Worm (Caenorhabditis elegans) whole organism, young adult: Measurements from ENCODE around the gene F47B10.6.

Experiments used
- B0261.1 ChIP-seq: sonication (generic microtip); optimal IDR thresholded peaks from 2 replicates; lab custom pipeline; 2016; ENCODE audit warnings: mild to moderate bottlenecking, missing genetic modification characterization, moderate library complexity, missing compliant biosample characterization
- B0336.3 ChIP-seq: fragments of 200-800 bp; sonication (Bioruptor generic); IDR thresholded peaks from 2 replicates; pipeline ENCODE4 v1.3.6; 2022; ENCODE audit warnings: missing genetic modification characterization, missing compliant biosample characterization
- F22D6.2 ChIP-seq: sonication (generic microtip); optimal IDR thresholded peaks from 2 replicates; lab custom pipeline; 2016; ENCODE audit warnings: mild to moderate bottlenecking, missing genetic modification characterization, missing compliant biosample characterization
- F33H1.4 ChIP-seq: fragments of 200-800 bp; sonication (Bioruptor generic); IDR thresholded peaks from 2 replicates; pipeline ENCODE4 v1.3.6; 2022; ENCODE audit warnings: missing genetic modification reagents, missing genetic modification characterization, missing compliant biosample characterization
- F39B2.1 ChIP-seq: fragments of 200-800 bp; sonication (Bioruptor generic); IDR thresholded peaks from 2 replicates; pipeline ENCODE4 v1.3.6; 2022; ENCODE audit warnings: missing genetic modification reagents, missing genetic modification characterization, missing compliant biosample characterization
- F55B11.4 ChIP-seq: sonication (generic microtip); optimal IDR thresholded peaks from 2 replicates; lab custom pipeline; 2016; ENCODE audit warnings: missing compliant biosample characterization, missing genetic modification characterization, borderline replicate concordance; ENCODE audit not compliant: insufficient read depth
- F57A8.1 ChIP-seq: fragments of 200-800 bp; sonication (Bioruptor generic); optimal IDR thresholded peaks from 2 replicates; lab custom pipeline; 2018; ENCODE audit warnings: mild to moderate bottlenecking, missing genetic modification characterization, moderate library complexity, missing compliant biosample characterization
- K11D2.4 ChIP-seq: fragments of 200-800 bp; sonication (Bioruptor generic); IDR thresholded peaks from 2 replicates; pipeline ENCODE4 v1.3.6; 2022; ENCODE audit warnings: missing genetic modification reagents, missing genetic modification characterization, missing compliant biosample characterization
- Y53G8AR.9 ChIP-seq: fragments of 200-800 bp; sonication (Bioruptor generic); conservative IDR thresholded peaks from 2 replicates; pipeline ENCODE4 v1.3.6; 2022; ENCODE audit warnings: missing genetic modification reagents, missing genetic modification characterization, missing compliant biosample characterization
- ama-1 ChIP-seq, 3 experiments: fragments of 150-350 bp in 1 of 3; sonication (generic microtip) in 2 of 3; optimal IDR thresholded peaks; 2 replicates each; lab custom pipeline; 2014 to 2018; ENCODE audit warnings: missing biosample characterization in 2 of 3, missing genetic modification characterization in 2 of 3, missing genetic modification reagents in 2 of 3
- attf-3 ChIP-seq: fragments of 200-800 bp; sonication (Bioruptor generic); conservative IDR thresholded peaks from 2 replicates; pipeline ENCODE4 v1.3.6; 2022; ENCODE audit warnings: missing genetic modification reagents, missing genetic modification characterization, missing compliant biosample characterization
- bed-1 ChIP-seq: fragments of 200-800 bp; sonication (Bioruptor generic); IDR thresholded peaks from 2 replicates; pipeline ENCODE4 v1.3.6; 2022; ENCODE audit warnings: missing genetic modification reagents, missing genetic modification characterization, missing compliant biosample characterization
- bed-2 ChIP-seq: fragments of 200-800 bp; sonication (Bioruptor generic); IDR thresholded peaks from 2 replicates; pipeline ENCODE4 v1.3.6; 2022; ENCODE audit warnings: missing genetic modification reagents, missing genetic modification characterization, missing compliant biosample characterization
- ccch-3 ChIP-seq: fragments of 200-800 bp; sonication (Bioruptor generic); optimal IDR thresholded peaks from 2 replicates; lab custom pipeline; 2018; ENCODE audit warnings: mild to moderate bottlenecking, missing genetic modification characterization, missing compliant biosample characterization
- ceh-91 ChIP-seq: fragments of 200-800 bp; sonication (Bioruptor generic); IDR thresholded peaks from 2 replicates; pipeline ENCODE4 v1.3.6; 2022; ENCODE audit warnings: missing genetic modification reagents, missing genetic modification characterization, missing compliant biosample characterization
- dox-1 ChIP-seq: fragments of 200-800 bp; sonication (Bioruptor generic); IDR thresholded peaks from 2 replicates; pipeline ENCODE4 v1.3.6; 2022; ENCODE audit warnings: missing genetic modification reagents, missing genetic modification characterization, missing compliant biosample characterization
- dpff-1 ChIP-seq: sonication (generic microtip); optimal IDR thresholded peaks from 2 replicates; lab custom pipeline; 2017; ENCODE audit warnings: mild to moderate bottlenecking, missing genetic modification characterization, missing compliant biosample characterization
- efl-1 ChIP-seq: fragments of 150-350 bp; optimal IDR thresholded peaks from 2 replicates; lab custom pipeline; 2014; ENCODE audit warnings: missing biosample characterization, missing genetic modification reagents, missing genetic modification characterization
- egrh-3 ChIP-seq: fragments of 200-800 bp; sonication (Bioruptor generic); IDR thresholded peaks from 2 replicates; pipeline ENCODE4 v1.3.6; 2022; ENCODE audit warnings: missing genetic modification reagents, missing genetic modification characterization, missing compliant biosample characterization
- ets-4 ChIP-seq: fragments of 200-800 bp; sonication (Bioruptor generic); optimal IDR thresholded peaks from 2 replicates; lab custom pipeline; 2018; ENCODE audit warnings: mild to moderate bottlenecking, missing genetic modification characterization, missing compliant biosample characterization
- gei-17 ChIP-seq: fragments of 200-800 bp; sonication (Bioruptor generic); optimal IDR thresholded peaks from 2 replicates; lab custom pipeline; 2018; ENCODE audit warnings: mild to moderate bottlenecking, missing genetic modification characterization, missing compliant biosample characterization
- hrde-1 ChIP-seq: sonication (generic microtip); optimal IDR thresholded peaks from 2 replicates; lab custom pipeline; 2016; ENCODE audit warnings: missing genetic modification characterization, mild to moderate bottlenecking, missing compliant biosample characterization, moderate library complexity, missing genotype, missing genetic modification reagents, borderline replicate concordance
- lin-26 ChIP-seq: fragments of 200-800 bp; sonication (Bioruptor generic); IDR thresholded peaks from 2 replicates; pipeline ENCODE4 v1.3.6; 2022; ENCODE audit warnings: missing genetic modification reagents, missing genetic modification characterization, missing compliant biosample characterization
- lin-35 ChIP-seq, 3 experiments: fragments of 150-350 bp in 2 of 3; sonication (generic microtip) in 1 of 3; optimal IDR thresholded peaks; 2 replicates each; lab custom pipeline; 2014 to 2018; ENCODE audit warnings: missing biosample characterization in 3 of 3, missing genetic modification characterization in 3 of 3, missing genetic modification reagents in 3 of 3
- lin-40 ChIP-seq: sonication (generic microtip); optimal IDR thresholded peaks from 2 replicates; lab custom pipeline; 2016; ENCODE audit warnings: missing genetic modification characterization, mild to moderate bottlenecking, missing compliant biosample characterization, missing genotype, missing genetic modification reagents
- lin-54 ChIP-seq: fragments of 200-800 bp; sonication (Bioruptor generic); optimal IDR thresholded peaks from 2 replicates; lab custom pipeline; 2018; ENCODE audit warnings: mild to moderate bottlenecking, missing genetic modification characterization, missing compliant biosample characterization
- lsl-1 ChIP-seq: fragments of 200-800 bp; sonication (Bioruptor generic); optimal IDR thresholded peaks from 2 replicates; lab custom pipeline; 2018; ENCODE audit warnings: mild to moderate bottlenecking, missing genetic modification characterization, moderate library complexity, missing compliant biosample characterization
- lsy-27 ChIP-seq: sonication (generic microtip); optimal IDR thresholded peaks from 2 replicates; lab custom pipeline; 2017; ENCODE audit warnings: missing genetic modification characterization, mild to moderate bottlenecking, missing compliant biosample characterization, antibody characterized with exemption, missing genotype, borderline replicate concordance; ENCODE audit not compliant: insufficient read depth
- nhr-179 ChIP-seq: sonication (generic microtip); optimal IDR thresholded peaks from 2 replicates; lab custom pipeline; 2016; ENCODE audit warnings: mild to moderate bottlenecking, missing genetic modification characterization, missing compliant biosample characterization
- nhr-90 ChIP-seq: sonication (generic microtip); optimal IDR thresholded peaks from 2 replicates; lab custom pipeline; 2016; ENCODE audit warnings: missing genotype, mild to moderate bottlenecking, missing genetic modification characterization, missing compliant biosample characterization
- rec-8 ChIP-seq, 2 experiments: sonication (generic microtip); optimal IDR thresholded peaks; 2 replicates each; lab custom pipeline; 2016; ENCODE audit warnings: mild to moderate bottlenecking in 2 of 2, missing genetic modification characterization in 2 of 2, missing genetic modification reagents in 2 of 2, missing genotype in 2 of 2, missing biosample characterization in 1 of 2, missing compliant biosample characterization in 1 of 2, moderate library complexity in 1 of 2
- sdz-38 ChIP-seq: sonication (generic microtip); optimal IDR thresholded peaks from 2 replicates; lab custom pipeline; 2016; ENCODE audit warnings: missing genotype, missing genetic modification characterization, missing compliant biosample characterization
- somi-1 ChIP-seq: fragments of 200-800 bp; sonication (Bioruptor generic); optimal IDR thresholded peaks from 2 replicates; lab custom pipeline; 2018; ENCODE audit warnings: mild to moderate bottlenecking, missing genetic modification characterization, missing compliant biosample characterization
- tbp1 ChIP-seq: fragments of 200-800 bp; sonication (Bioruptor generic); optimal IDR thresholded peaks from 2 replicates; lab custom pipeline; 2018; ENCODE audit warnings: mild to moderate bottlenecking, missing genetic modification characterization, missing compliant biosample characterization
- tbx-9 ChIP-seq: sonication (generic microtip); optimal IDR thresholded peaks from 2 replicates; lab custom pipeline; 2016; ENCODE audit warnings: borderline replicate concordance, missing genetic modification characterization, inconsistent platforms, missing compliant biosample characterization
- xnd-1 ChIP-seq: sonication (generic microtip); optimal IDR thresholded peaks from 2 replicates; lab custom pipeline; 2016; ENCODE audit warnings: missing genotype, missing genetic modification reagents, missing genetic modification characterization, missing compliant biosample characterization
- ztf-6 ChIP-seq: fragments of 200-800 bp; sonication (Bioruptor generic); IDR thresholded peaks from 2 replicates; pipeline ENCODE4 v1.3.6; 2022; ENCODE audit warnings: missing genetic modification reagents, missing genetic modification characterization, missing compliant biosample characterization

F47B10.6 gene

DNA sequence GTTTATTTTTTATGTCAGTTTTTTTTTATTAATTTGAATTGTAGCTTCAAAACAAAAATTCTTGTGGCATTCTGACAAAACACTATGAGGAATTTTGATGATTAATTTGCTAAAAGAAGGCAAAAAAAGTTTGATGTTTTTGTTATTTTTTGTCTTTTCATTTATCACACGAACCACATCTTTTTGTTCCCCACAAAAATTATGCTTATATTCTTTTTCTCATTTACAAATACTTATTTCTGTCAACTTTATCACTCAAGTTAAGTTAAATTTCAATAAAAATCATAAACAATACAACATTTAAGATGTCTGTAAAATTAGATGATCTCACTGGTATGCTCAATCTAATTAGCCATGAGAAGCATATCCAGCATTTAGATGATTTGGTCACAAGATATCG is at the start of gene F47B10.6:
TSS of gene F47B10.6 (plus strand) at position 301 of the 400 bp plus-strand sequence.
- TF ChIP-seq lsl-1 (GFP tag; lab: Kevin White, UChicago) (no peak), F57A8.1 (GFP tag; lab: Kevin White, UChicago) (no peak), bed-2 (no peak), Y53G8AR.9 (GFP tag; lab: Robert Waterston, UW) (no peak), F33H1.4 (no peak), attf-3 (GFP tag; lab: Robert Waterston, UW) (no peak), rec-8 (tag; optimal IDR thresholded peaks at IDR 0.05; lab: Kevin White, UChicago) (no peak), B0336.3 (GFP tag; lab: Robert Waterston, UW) (no peak), B0261.1 (no peak), F22D6.2 (tag; lab: Kevin White, UChicago) (no peak), F55B11.4 (tag; lab: Kevin White, UChicago) (no peak), dox-1 (GFP tag; lab: Robert Waterston, UW) (no peak), lin-40 (tag; lab: Kevin White, UChicago) (no peak), sdz-38 (tag; lab: Kevin White, UChicago) (no peak)

ce11 chrX:10838550-10838949 is 49.8 kb upstream of the F47B10.6 start, which contains the start of gene plc-1:
Gene plc-1 (minus strand): TSS chrX:10838650.
- no peak for TF ChIP-seq efl-1 (GFP tag; lab: Kevin White, UChicago)
- no peak for TF ChIP-seq lin-54 (GFP tag; lab: Kevin White, UChicago)
- TF ChIP-seq gei-17 (GFP tag; lab: Kevin White, UChicago) = no peak
- no peak for TF ChIP-seq xnd-1 (tag; lab: Kevin White, UChicago)
- TF ChIP-seq lsy-27 = no peak
- no peak for TF ChIP-seq K11D2.4 (GFP tag; lab: Robert Waterston, UW)
- TF ChIP-seq ceh-91 (GFP tag; lab: Robert Waterston, UW) = no peak
- TF ChIP-seq Y53G8AR.9 (GFP tag; lab: Robert Waterston, UW) = no peak
- no peak for TF ChIP-seq lin-35 (GFP tag; optimal IDR thresholded peaks at IDR 0.05; lab: Kevin White, UChicago)
- TF ChIP-seq F33H1.4 = no peak
- TF ChIP-seq nhr-179 (tag; lab: Kevin White, UChicago) = no peak
- no peak for TF ChIP-seq ccch-3
- no peak for TF ChIP-seq bed-1

DNA sequence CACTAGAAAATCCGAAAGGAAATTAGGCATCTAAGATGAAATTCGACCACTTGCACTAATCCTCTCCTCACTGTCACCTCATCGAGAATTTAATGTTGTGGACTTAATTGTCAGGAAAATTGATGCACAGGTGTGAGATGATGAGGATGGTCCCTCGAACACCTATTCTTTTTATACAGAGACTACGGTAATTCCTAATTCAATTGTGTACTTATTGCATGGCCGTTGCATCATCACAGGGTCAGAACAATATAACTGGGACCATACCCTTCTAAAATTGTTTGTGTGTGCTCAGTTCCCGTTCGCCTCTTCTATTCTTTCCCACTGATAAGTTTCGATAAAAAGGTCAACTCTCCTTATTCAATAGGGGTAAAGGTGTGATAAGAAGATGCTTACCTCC is 44.2 kb upstream of the F47B10.6 start:
- TF ChIP-seq ama-1 (optimal IDR thresholded peaks at IDR 0.05; lab: Kevin White, UChicago) (no peak), ama-1 (GFP tag; optimal IDR thresholded peaks at IDR 0.05; lab: Kevin White, UChicago) (no peak)
- TF ChIP-seq, all 124 proteins: peak for 0

DNA sequence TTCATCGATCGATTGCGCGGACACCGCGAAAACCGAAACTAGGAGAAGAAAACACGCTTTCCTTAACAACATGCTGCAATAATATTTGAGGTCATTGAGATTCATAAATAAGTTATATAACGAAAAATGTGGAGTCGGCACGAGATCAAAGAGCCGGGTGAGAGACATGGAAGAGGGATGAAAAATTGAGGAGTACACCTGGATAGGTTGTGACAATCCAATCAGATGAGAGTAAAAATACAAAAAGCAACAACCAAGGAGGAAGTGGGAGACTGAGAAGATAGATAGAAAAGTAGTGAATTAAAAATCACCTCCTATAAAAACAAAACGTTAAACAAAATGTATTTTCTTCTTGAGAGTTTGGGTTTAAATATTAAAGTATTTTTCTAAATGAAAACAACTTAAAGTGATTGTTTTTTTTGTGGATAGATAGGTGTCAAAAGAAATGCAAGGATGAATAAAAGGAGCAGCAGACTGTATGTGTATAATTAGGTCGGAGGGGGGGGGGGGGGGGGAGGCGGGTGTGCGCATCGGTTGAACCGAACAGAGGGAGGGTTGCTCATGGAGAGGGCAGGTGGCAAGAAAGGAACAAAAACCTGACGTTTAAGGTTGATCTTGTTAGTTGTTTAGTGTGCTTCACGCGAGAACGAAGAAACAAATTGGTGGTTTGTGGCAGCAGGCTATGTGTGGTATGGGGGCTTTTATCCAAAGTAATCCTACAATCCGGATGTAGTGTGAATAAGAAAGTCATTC is 43.5 kb upstream of the F47B10.6 start, which contains the start of gene C05A9.2:
TSS of gene C05A9.2 (minus strand) at position 73 of the 753 bp plus-strand sequence.
- TF ChIP-seq egrh-3 (0 out of 2 replicates have a peak, but pooled peaks have one; percentile 73), Y53G8AR.9 (GFP tag; lab: Robert Waterston, UW) (0 out of 2 replicates have a peak, but pooled peaks have one; percentile 12), dpff-1 (tag; lab: Kevin White, UChicago) (no peak)

- TF ChIP-seq bed-2 (no peak), tbx-9 (tag; lab: Kevin White, UChicago) (no peak), somi-1 (GFP tag; lab: Kevin White, UChicago) (no peak), ztf-6 (no peak), B0336.3 (GFP tag; lab: Robert Waterston, UW) (no peak), ets-4 (GFP tag; lab: Kevin White, UChicago) (no peak), lin-35 (GFP tag; optimal IDR thresholded peaks at IDR 0.05; lab: Kevin White, UChicago) (no peak), hrde-1 (no peak), dpff-1 (tag; lab: Kevin White, UChicago) (no peak), F39B2.1 (GFP tag; lab: Robert Waterston, UW) (no peak), lin-26 (GFP tag; lab: Robert Waterston, UW) (no peak), tbp1 (GFP tag; lab: Kevin White, UChicago) (no peak), nhr-90 (tag; lab: Kevin White, UChicago) (no peak), efl-1 (GFP tag; lab: Kevin White, UChicago) (no peak)
Observed at ce11 chrX:10846898-10847297, 41.4 kb upstream of the F47B10.6 start.
